Worm (Caenorhabditis elegans) whole organism, L4/young adult: ENCODE measurements around the gene C31H2.14.

Experiments used
- W03F9.2 ChIP-seq: fragments of 150-350 bp; optimal IDR thresholded peaks from 2 replicates; lab custom pipeline; 2014; ENCODE audit warnings: missing biosample characterization, missing genetic modification characterization
- dao-5 ChIP-seq: sonication (generic microtip); optimal IDR thresholded peaks from 2 replicates; lab custom pipeline; 2016; ENCODE audit warnings: missing genotype, missing genetic modification characterization, moderate library complexity, missing compliant biosample characterization
- him-1 ChIP-seq: sonication (generic microtip); optimal IDR thresholded peaks from 2 replicates; lab custom pipeline; 2016; ENCODE audit warnings: missing genotype, missing genetic modification reagents, missing genetic modification characterization, missing compliant biosample characterization

Gene C31H2.14

ce11 chrX:5147918-5148317 lies at the start of gene C31H2.14:
TSS of gene C31H2.14 (plus strand) at chrX:5148218.
- TF ChIP-seq him-1 (tag; lab: Kevin White, UChicago) (no peak), W03F9.2 (tag; lab: Kevin White, UChicago) (no peak)

DNA sequence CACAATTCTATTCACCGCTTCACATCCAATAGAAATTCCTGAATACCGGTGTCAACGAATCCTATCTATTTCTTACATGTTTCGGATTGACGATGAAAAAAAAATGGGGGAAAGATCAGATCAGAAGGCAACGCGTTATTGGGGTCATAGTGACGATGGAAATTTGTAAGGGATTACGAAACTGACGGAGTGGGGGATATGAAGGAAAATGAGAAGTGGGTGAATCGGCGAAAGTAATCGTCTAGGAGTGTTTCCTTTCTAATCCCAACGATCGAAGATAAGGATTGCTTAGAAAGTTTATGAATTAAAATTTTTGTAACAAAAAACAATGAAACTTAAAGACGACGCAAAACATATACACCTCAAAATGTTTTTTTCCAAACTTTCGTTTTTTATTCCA lies 49.1 kb upstream of the C31H2.14 start:
- no peak for TF ChIP-seq him-1 (tag; lab: Kevin White, UChicago)
- TF ChIP-seq dao-5 (tag; lab: Kevin White, UChicago), result no peak
- TF ChIP-seq W03F9.2 (tag; lab: Kevin White, UChicago), result no peak

- TF ChIP-seq W03F9.2 (tag; lab: Kevin White, UChicago) (no peak), dao-5 (tag; lab: Kevin White, UChicago) (peak; percentile 2), him-1 (tag; lab: Kevin White, UChicago) (no peak)
Measured at ce11 chrX:5100738-5101379, 47.2 kb upstream of the C31H2.14 start, which contains the start of gene vit-2. TSS of gene vit-2 (plus strand) at chrX:5101042.

DNA sequence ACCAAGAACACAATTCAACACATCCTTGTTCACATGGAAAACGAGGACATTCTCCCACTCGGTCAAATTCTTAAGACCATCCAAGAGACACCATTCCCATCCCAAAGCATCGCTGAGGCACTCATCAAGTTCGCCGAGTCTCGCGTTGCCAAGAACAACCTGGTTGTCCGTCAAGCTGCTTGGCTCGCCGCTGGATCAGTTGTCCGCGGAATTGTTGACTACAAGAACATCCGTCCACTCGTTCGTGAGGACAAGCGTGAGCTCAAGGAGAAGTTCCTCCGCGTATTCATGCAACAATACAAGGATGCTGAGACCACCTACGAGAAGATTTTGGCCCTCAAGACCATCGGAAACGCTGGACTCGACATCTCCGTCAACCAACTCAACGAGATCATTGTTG lies 45.7 kb upstream of the C31H2.14 start:
- no peak for TF ChIP-seq dao-5 (tag; lab: Kevin White, UChicago)
- TF ChIP-seq W03F9.2 (tag; lab: Kevin White, UChicago), result no peak
- TF ChIP-seq him-1 (tag; lab: Kevin White, UChicago), result no peak

DNA sequence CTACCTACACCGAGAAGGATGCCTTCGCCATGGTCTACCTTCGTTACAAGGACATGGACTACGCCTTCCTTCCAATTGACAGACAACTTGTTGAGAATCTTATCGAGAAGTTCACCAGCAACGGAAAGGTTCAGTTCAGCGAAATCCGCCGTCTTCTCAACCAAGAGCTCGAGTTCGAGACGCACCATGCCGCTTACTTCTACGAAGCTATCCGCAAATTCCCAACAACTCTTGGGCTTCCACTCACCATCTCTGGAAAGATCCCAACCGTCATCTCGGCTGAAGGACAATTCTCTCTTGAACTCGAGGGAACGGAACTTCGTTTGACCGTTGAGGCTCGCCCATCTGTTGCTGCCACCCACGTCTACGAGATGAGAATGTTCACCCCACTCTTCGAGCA lies 44.6 kb upstream of the C31H2.14 start:
- TF ChIP-seq W03F9.2 (tag; lab: Kevin White, UChicago) (no peak), dao-5 (tag; lab: Kevin White, UChicago) (no peak), him-1 (tag; lab: Kevin White, UChicago) (no peak)

DNA sequence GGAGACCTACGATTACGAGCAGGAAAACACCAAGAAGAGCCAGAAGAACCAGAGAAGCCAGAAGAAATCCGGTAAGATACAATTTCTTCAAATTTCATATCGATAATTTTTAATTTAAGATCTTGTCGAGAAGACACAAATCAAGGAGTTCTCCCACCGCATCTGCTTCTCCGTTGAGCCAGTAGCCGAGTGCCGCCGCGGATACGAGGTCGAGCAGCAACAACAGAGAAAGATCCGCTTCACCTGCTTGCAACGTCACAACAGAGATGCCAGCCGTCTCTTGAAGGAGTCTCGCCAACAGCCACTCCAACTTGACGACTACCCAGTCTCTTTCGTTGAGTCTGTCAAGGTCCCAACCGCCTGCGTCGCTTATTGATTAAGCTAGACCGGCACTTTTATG lies 42.3 kb upstream of the C31H2.14 start:
- TF ChIP-seq dao-5 (tag; lab: Kevin White, UChicago), result no peak
- TF ChIP-seq him-1 (tag; lab: Kevin White, UChicago), result no peak
- TF ChIP-seq W03F9.2 (tag; lab: Kevin White, UChicago), result no peak

ce11 chrX:5106187-5106694 lies 41.8 kb upstream of the C31H2.14 start:
- TF ChIP-seq W03F9.2 (tag; lab: Kevin White, UChicago), result no peak
- TF ChIP-seq dao-5 (tag; lab: Kevin White, UChicago), result no peak
- TF ChIP-seq him-1 (tag; lab: Kevin White, UChicago), result no peak

- TF ChIP-seq him-1 (tag; lab: Kevin White, UChicago) (no peak), dao-5 (tag; lab: Kevin White, UChicago) (no peak), W03F9.2 (tag; lab: Kevin White, UChicago) (no peak)
Measured at ce11 chrX:5106942-5107341, 41.1 kb upstream of the C31H2.14 start, which contains the start of gene C42D8.9. TSS of gene C42D8.9 (minus strand) at chrX:5107042.

DNA sequence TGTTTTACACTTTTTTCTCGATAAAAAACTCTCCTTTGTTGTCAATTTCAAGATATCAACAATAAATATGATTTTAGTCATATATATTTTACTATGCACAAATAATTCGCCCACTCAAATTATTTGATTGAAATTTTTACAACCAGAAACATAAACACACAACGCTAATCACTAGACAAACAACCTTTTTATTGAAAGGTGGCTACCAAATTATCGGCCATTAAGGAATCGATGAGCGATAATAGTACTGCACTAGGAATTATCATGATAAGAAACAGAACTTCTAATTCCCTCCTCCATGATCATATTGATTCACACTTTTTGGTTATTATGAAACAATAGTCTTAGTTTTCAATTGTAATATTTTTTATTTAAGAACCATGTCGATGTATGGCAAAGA lies 38.9 kb upstream of the C31H2.14 start, which contains the start of gene C42D8.1:
Gene C42D8.1 (plus strand): TSS at position 377 of the 400 bp plus-strand sequence.
- TF ChIP-seq W03F9.2 (tag; lab: Kevin White, UChicago) (no peak), him-1 (tag; lab: Kevin White, UChicago) (no peak), dao-5 (tag; lab: Kevin White, UChicago) (no peak)

- TF ChIP-seq dao-5 (tag; lab: Kevin White, UChicago), result no peak
- no peak for TF ChIP-seq him-1 (tag; lab: Kevin White, UChicago)
- TF ChIP-seq W03F9.2 (tag; lab: Kevin White, UChicago), result no peak
Measured at ce11 chrX:5111894-5112293, 36.1 kb upstream of the C31H2.14 start.

ce11 chrX:5115511-5115910 lies 32.5 kb upstream of the C31H2.14 start:
- no peak for TF ChIP-seq him-1 (tag; lab: Kevin White, UChicago)
- no peak for TF ChIP-seq W03F9.2 (tag; lab: Kevin White, UChicago)
- no peak for TF ChIP-seq dao-5 (tag; lab: Kevin White, UChicago)

DNA sequence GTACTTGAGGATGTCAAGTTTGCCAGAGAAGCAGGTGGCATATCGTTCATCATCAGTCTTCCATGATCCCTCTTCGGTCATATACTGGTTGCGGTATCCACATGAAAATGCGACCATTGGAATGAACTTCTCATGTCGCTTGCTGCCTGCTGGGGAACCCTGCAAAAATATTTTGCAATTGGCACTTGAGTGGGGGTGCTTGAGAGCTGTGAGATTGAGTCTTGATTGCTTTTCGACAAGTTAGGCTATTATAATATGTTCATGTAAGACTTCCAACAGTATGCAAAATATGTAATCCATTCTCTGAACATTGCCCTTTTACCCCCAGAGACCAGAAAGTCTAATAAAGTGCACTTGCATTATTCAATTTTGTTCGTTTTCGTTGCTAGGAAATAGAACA lies 31.8 kb upstream of the C31H2.14 start:
- TF ChIP-seq dao-5 (tag; lab: Kevin White, UChicago) (no peak), W03F9.2 (tag; lab: Kevin White, UChicago) (no peak), him-1 (tag; lab: Kevin White, UChicago) (no peak)

DNA sequence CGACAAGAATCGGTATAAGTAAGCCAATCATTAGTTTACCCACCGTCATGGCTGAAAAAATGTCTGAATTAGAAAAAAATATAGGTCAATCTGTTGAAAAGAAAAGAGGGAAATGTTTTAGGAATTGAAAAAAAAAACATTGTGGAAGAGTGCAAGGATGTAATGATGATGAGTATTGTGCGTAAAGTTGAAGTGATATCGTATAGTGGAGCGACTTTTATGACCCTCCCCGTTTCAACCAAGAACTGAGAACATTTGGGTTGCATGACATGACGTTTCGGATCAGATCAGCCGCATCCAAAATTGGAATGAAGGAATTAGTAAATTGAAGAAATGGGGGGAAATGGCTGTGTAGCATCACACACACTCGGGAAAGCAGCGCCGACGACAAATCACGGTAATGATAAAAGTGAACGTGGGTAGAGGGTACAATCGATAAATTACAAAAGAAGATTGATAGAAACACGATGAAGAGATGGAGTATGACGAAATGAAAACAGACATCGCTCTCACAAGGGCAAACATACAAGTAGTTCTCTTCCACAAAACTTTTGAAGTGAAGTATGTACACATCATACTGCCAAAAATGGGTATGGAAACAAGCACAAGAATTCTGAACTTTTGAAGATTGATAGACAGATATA lies 31.1 kb upstream of the C31H2.14 start, which contains the start of gene apl-1:
Gene apl-1 (minus strand): TSS at position 51 of the 644 bp plus-strand sequence.
- TF ChIP-seq him-1 (tag; lab: Kevin White, UChicago) (no peak), dao-5 (tag; lab: Kevin White, UChicago) (no peak), W03F9.2 (tag; lab: Kevin White, UChicago) (no peak)
